Worm (Caenorhabditis elegans): ENCODE measurements around the gene dhhc-5.

DNA sequence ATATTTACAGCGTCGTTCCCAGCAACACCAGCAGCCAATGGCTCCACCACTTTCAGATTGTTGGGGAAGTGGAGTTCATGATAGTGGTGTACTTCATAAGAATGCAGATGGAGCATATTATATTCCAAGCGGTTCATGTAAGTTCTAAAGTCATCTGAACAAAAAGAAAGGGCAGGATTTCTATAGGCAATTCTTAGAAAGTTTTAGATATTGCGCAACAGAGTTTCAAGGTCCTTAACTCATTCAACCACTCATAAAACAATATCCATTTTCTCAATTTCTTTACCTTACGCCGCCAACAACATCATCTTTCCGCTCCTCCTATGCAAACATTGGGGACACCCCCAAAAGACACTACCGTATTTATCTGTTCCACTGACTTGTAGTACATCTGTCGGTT lies 17.5 kb downstream of the dhhc-5 start:
- TF ChIP-seq snpc-4 (tag; optimal IDR thresholded peaks at IDR 0.05) (no peak), lsy-2 (tag; optimal IDR thresholded peaks at IDR 0.05) (no peak), nhr-12 (tag; optimal IDR thresholded peaks at IDR 0.05) (no peak), nhr-77 (tag; optimal IDR thresholded peaks at IDR 0.05) (no peak), ces-1 (GFP tag; optimal IDR thresholded peaks at IDR 0.05) (no peak), zag-1 (tag; optimal IDR thresholded peaks at IDR 0.05) (no peak), efl-1 (optimal IDR thresholded peaks at IDR 0.05) (no peak), efl-1 (GFP tag; optimal IDR thresholded peaks at IDR 0.05 in 1 of 2) (no peak), mef-2 (tag; optimal IDR thresholded peaks at IDR 0.05) (no peak)
